Fruit fly (Drosophila melanogaster) whole organism, wandering third instar larva: Measurements from ENCODE around the gene eIF3d2.

Experiments used
- Abd-B ChIP-seq: fragments of >200 bp; optimal IDR thresholded peaks from 2 replicates; lab custom pipeline; 2017; ENCODE audit warnings: missing biosample characterization, missing genetic modification characterization
- CG32264 ChIP-seq: fragments of 200-800 bp; sonication (Bioruptor generic); optimal IDR thresholded peaks from 2 replicates; lab custom pipeline; 2016; ENCODE audit warnings: missing biosample characterization, missing genetic modification characterization
- CG9705 ChIP-seq: fragments of 200-800 bp; sonication (Bioruptor generic); optimal IDR thresholded peaks from 2 replicates; lab custom pipeline; 2018; ENCODE audit warnings: missing biosample characterization, mild to moderate bottlenecking, missing genetic modification characterization
- CrebA ChIP-seq: fragments of 200-800 bp; sonication (Bioruptor generic); optimal IDR thresholded peaks from 2 replicates; lab custom pipeline; 2016; ENCODE audit warnings: missing biosample characterization, mild to moderate bottlenecking, missing genetic modification characterization, borderline replicate concordance
- Dfd ChIP-seq: fragments of >200 bp; optimal IDR thresholded peaks from 2 replicates; lab custom pipeline; 2017; ENCODE audit warnings: missing biosample characterization, missing genetic modification characterization
- Dif ChIP-seq: fragments of 200-275, 200-300 bp; sonication (Bioruptor generic); optimal IDR thresholded peaks from 2 replicates; lab custom pipeline; 2018; ENCODE audit warnings: missing biosample characterization, missing genetic modification characterization; ENCODE audit not compliant: partially characterized antibody
- GATAd ChIP-seq: sonication (Bioruptor generic); optimal IDR thresholded peaks from 2 replicates; lab custom pipeline; 2016; ENCODE audit warnings: missing biosample characterization, missing genetic modification characterization
- HLH106 ChIP-seq: fragments of 200-800 bp; optimal IDR thresholded peaks from 3 replicates; lab custom pipeline; 2019; ENCODE audit warnings: missing biosample characterization, mild to moderate bottlenecking, missing genetic modification characterization, moderate library complexity
- Hnf4 ChIP-seq: fragments of 200-800 bp; sonication (Bioruptor generic); optimal IDR thresholded peaks from 2 replicates; lab custom pipeline; 2016; ENCODE audit warnings: missing biosample characterization, mild to moderate bottlenecking, missing genetic modification characterization
- Hr78 ChIP-seq: fragments of >200 bp; optimal IDR thresholded peaks from 2 replicates; lab custom pipeline; 2017; ENCODE audit warnings: missing biosample characterization, missing genetic modification characterization
- Hr83 ChIP-seq: fragments of 200-300 bp; sonication (Bioruptor generic); optimal IDR thresholded peaks from 2 replicates; lab custom pipeline; 2016; ENCODE audit warnings: missing biosample characterization, mild to moderate bottlenecking, missing genetic modification characterization, moderate library complexity; ENCODE audit not compliant: poor library complexity, severe bottlenecking
- Jra ChIP-seq: sonication (Bioruptor generic); optimal IDR thresholded peaks from 2 replicates; lab custom pipeline; 2016; ENCODE audit warnings: missing biosample characterization, missing genetic modification characterization
- Myc ChIP-seq: fragments of >200 bp; optimal IDR thresholded peaks from 2 replicates; lab custom pipeline; 2017
- OdsH ChIP-seq: fragments of 200-800 bp; sonication (Bioruptor generic); optimal IDR thresholded peaks from 2 replicates; lab custom pipeline; 2016; ENCODE audit warnings: missing biosample characterization, mild to moderate bottlenecking, missing genetic modification characterization
- Rel ChIP-seq, 2 experiments: fragments of 200-800 bp; sonication (Bioruptor generic) in 1 of 2; optimal IDR thresholded peaks; 2 replicates in 1 of 2; 3 replicates in 1 of 2; lab custom pipeline; 2016 to 2019; ENCODE audit warnings: mild to moderate bottlenecking in 2 of 2, missing biosample characterization in 2 of 2, missing genetic modification characterization in 2 of 2, moderate library complexity in 1 of 2
- Vsx2 ChIP-seq: fragments of 200-300, 225-300 bp; sonication (Bioruptor generic); optimal IDR thresholded peaks from 2 replicates; lab custom pipeline; 2018; ENCODE audit warnings: missing biosample characterization, missing genetic modification characterization; ENCODE audit not compliant: partially characterized antibody
- brk ChIP-seq: fragments of 200-800 bp; sonication (Bioruptor generic); optimal IDR thresholded peaks from 2 replicates; lab custom pipeline; 2016; ENCODE audit warnings: missing biosample characterization, mild to moderate bottlenecking, missing genetic modification characterization
- dmrt93B ChIP-seq: fragments of 200-800 bp; sonication (Bioruptor generic); optimal IDR thresholded peaks from 2 replicates; lab custom pipeline; 2018; ENCODE audit warnings: missing biosample characterization, mild to moderate bottlenecking, missing genetic modification characterization
- ey ChIP-seq: fragments of 200-800 bp; sonication (Bioruptor generic); optimal IDR thresholded peaks from 2 replicates; lab custom pipeline; 2016; ENCODE audit warnings: missing biosample characterization, missing genetic modification characterization
- foxo ChIP-seq, 2 experiments: fragments of 200-800 bp; sonication (Bioruptor generic); optimal IDR thresholded peaks; 2 replicates in 1 of 2; 3 replicates in 1 of 2; lab custom pipeline; 2016 to 2017; ENCODE audit warnings: missing biosample characterization in 2 of 2, missing genetic modification characterization in 2 of 2
- fru ChIP-seq: fragments of 200-800 bp; sonication (Bioruptor generic); optimal IDR thresholded peaks from 3 replicates; lab custom pipeline; 2016; ENCODE audit warnings: missing biosample characterization, mild to moderate bottlenecking, missing genetic modification characterization
- h ChIP-seq: fragments of 200-800 bp; sonication (Bioruptor generic); optimal IDR thresholded peaks from 3 replicates; lab custom pipeline; 2016; ENCODE audit warnings: missing biosample characterization, mild to moderate bottlenecking, missing genetic modification characterization
- jim ChIP-seq: fragments of 175-275, 200-325 bp; sonication (Bioruptor generic); optimal IDR thresholded peaks from 2 replicates; lab custom pipeline; 2016; ENCODE audit warnings: missing biosample characterization, mild to moderate bottlenecking, missing genetic modification characterization
- lola ChIP-seq: fragments of >200 bp; optimal IDR thresholded peaks from 2 replicates; lab custom pipeline; 2017; ENCODE audit warnings: missing biosample characterization, missing genetic modification characterization
- pan ChIP-seq: fragments of >200 bp; optimal IDR thresholded peaks from 2 replicates; lab custom pipeline; 2017
- psq ChIP-seq: fragments of 200-800 bp; sonication (Bioruptor generic); optimal IDR thresholded peaks from 3 replicates; lab custom pipeline; 2017; ENCODE audit warnings: missing biosample characterization, mild to moderate bottlenecking, missing genetic modification characterization, moderate library complexity
- rgr ChIP-seq: fragments of 200-800 bp; sonication (Bioruptor generic); optimal IDR thresholded peaks from 3 replicates; lab custom pipeline; 2016; ENCODE audit warnings: missing biosample characterization, mild to moderate bottlenecking, missing genetic modification characterization
- sv ChIP-seq: fragments of 200-800 bp; sonication (Bioruptor generic); optimal IDR thresholded peaks from 3 replicates; lab custom pipeline; 2016; ENCODE audit warnings: missing biosample characterization, missing genetic modification characterization
- tai ChIP-seq: sonication (Bioruptor generic); optimal IDR thresholded peaks from 2 replicates; lab custom pipeline; 2016; ENCODE audit warnings: missing biosample characterization, missing genetic modification characterization
- usp ChIP-seq: fragments of >200 bp; optimal IDR thresholded peaks from 2 replicates; lab custom pipeline; 2017; ENCODE audit warnings: missing biosample characterization, missing genetic modification characterization

Gene eIF3d2

dm6 chr3R:12196100-12196499 lies 1.3 kb upstream of the eIF3d2 start:
- TF ChIP-seq brk (GFP tag; lab: Kevin White, UChicago) (no peak), foxo (GFP tag; optimal IDR thresholded peaks at IDR 0.05; lab: Kevin White, UChicago) (peak in 1 of 2 experiments; percentile 43), fru (GFP tag; lab: Kevin White, UChicago) (peak; percentile 25), HLH106 (peak; percentile 26)

dm6 chr3R:12185615-12186014 lies 9.2 kb downstream of the eIF3d2 start:
- TF ChIP-seq Abd-B (GFP tag; lab: Kevin White, UChicago) (no peak), sv (GFP tag; lab: Kevin White, UChicago) (no peak), foxo (GFP tag; optimal IDR thresholded peaks at IDR 0.05; lab: Kevin White, UChicago) (no peak), Dif (no peak), Hnf4 (GFP tag; lab: Kevin White, UChicago) (no peak), Dfd (GFP tag; lab: Kevin White, UChicago) (peak; percentile 95), Hr78 (GFP tag; lab: Kevin White, UChicago) (no peak)

- TF ChIP-seq Myc (lab: Kevin White, UChicago) = no peak
- peak; percentile 2 for TF ChIP-seq HLH106
These were observed 26.5 kb downstream of the eIF3d2 start for dm6 chr3R:12168348-12168747.

dm6 chr3R:12166086-12166485 lies 28.7 kb downstream of the eIF3d2 start, which contains the start of gene Cpn:
TSS of gene Cpn (minus strand) at chr3R:12166186.
- no peak for TF ChIP-seq ey (GFP tag; lab: Kevin White, UChicago)
- TF ChIP-seq rgr (GFP tag; lab: Kevin White, UChicago) = no peak
- TF ChIP-seq fru (GFP tag; lab: Kevin White, UChicago) = no peak
- TF ChIP-seq CG9705 (GFP tag; lab: Kevin White, UChicago) = no peak
- no peak for TF ChIP-seq foxo (GFP tag; optimal IDR thresholded peaks at IDR 0.05; lab: Kevin White, UChicago)
- TF ChIP-seq lola = no peak
- TF ChIP-seq Hnf4 (GFP tag; lab: Kevin White, UChicago) = no peak
- TF ChIP-seq Myc (lab: Kevin White, UChicago) = no peak
- TF ChIP-seq CrebA (GFP tag; lab: Kevin White, UChicago) = no peak
- no peak for TF ChIP-seq Hr83 (GFP tag; lab: Kevin White, UChicago)
- no peak for TF ChIP-seq psq (GFP tag; lab: Kevin White, UChicago)
- no peak for TF ChIP-seq jim (GFP tag; lab: Kevin White, UChicago)
- TF ChIP-seq pan (lab: Kevin White, UChicago) = no peak
- no peak for TF ChIP-seq Rel (GFP tag; optimal IDR thresholded peaks at IDR 0.05; lab: Kevin White, UChicago)
- TF ChIP-seq Rel (tag; optimal IDR thresholded peaks at IDR 0.05; lab: Kevin White, UChicago) = no peak
- no peak for TF ChIP-seq CG32264
- TF ChIP-seq OdsH (GFP tag; lab: Kevin White, UChicago) = no peak
- TF ChIP-seq Jra (GFP tag; lab: Kevin White, UChicago) = no peak
- TF ChIP-seq h (GFP tag; lab: Kevin White, UChicago) = no peak
- TF ChIP-seq GATAd (GFP tag; lab: Kevin White, UChicago) = no peak

dm6 chr3R:12158495-12158894 lies 36.3 kb downstream of the eIF3d2 start, which contains the start of gene dpr15:
TSS of gene dpr15 (minus strand) at chr3R:12158595.
- TF ChIP-seq CrebA (GFP tag; lab: Kevin White, UChicago) (no peak), Rel (GFP tag; optimal IDR thresholded peaks at IDR 0.05; lab: Kevin White, UChicago) (no peak), Rel (tag; optimal IDR thresholded peaks at IDR 0.05; lab: Kevin White, UChicago) (no peak), Myc (lab: Kevin White, UChicago) (no peak), psq (GFP tag; lab: Kevin White, UChicago) (no peak), tai (no peak), lola (no peak), rgr (GFP tag; lab: Kevin White, UChicago) (no peak), sv (GFP tag; lab: Kevin White, UChicago) (no peak), usp (GFP tag; lab: Kevin White, UChicago) (no peak), fru (GFP tag; lab: Kevin White, UChicago) (no peak), Hr83 (GFP tag; lab: Kevin White, UChicago) (no peak), Vsx2 (GFP tag; lab: Kevin White, UChicago) (no peak), dmrt93B (no peak)
